Fruit fly (Drosophila melanogaster): ENCODE results near the gene LIMK1.

The LIMK1 gene

dm6 chrX:12579506-12579999 is 12.4 kb downstream of the LIMK1 start (continued):
- no peak for TF ChIP-seq Myc (optimal IDR thresholded peaks at IDR 0.05)
- TF ChIP-seq sage (GFP tag; optimal IDR thresholded peaks at IDR 0.05) = peak; percentile 91
- peak; percentile 96 for TF ChIP-seq woc (GFP tag; optimal IDR thresholded peaks at IDR 0.05)
- TF ChIP-seq psq (GFP tag; optimal IDR thresholded peaks at IDR 0.05) = peak; percentile 73
- TF ChIP-seq fru (GFP tag; optimal IDR thresholded peaks at IDR 0.05) = peak; percentile 98
- peak; percentile 94 for TF ChIP-seq Hnf4 (GFP tag; optimal IDR thresholded peaks at IDR 0.05)
- peak; percentile 77 for TF ChIP-seq CrebA (GFP tag; optimal IDR thresholded peaks at IDR 0.05; ENCODE audit: borderline replicate concordance)
- peak; percentile 81 for TF ChIP-seq brk (GFP tag; optimal IDR thresholded peaks at IDR 0.05)
- TF ChIP-seq CG32264 (GFP tag; optimal IDR thresholded peaks at IDR 0.05) = peak; percentile 92
- no peak for TF ChIP-seq N (GFP tag; optimal IDR thresholded peaks at IDR 0.05)
- peak; percentile 96 for TF ChIP-seq rgr (GFP tag; optimal IDR thresholded peaks at IDR 0.05)
- peak; percentile 97 for TF ChIP-seq br (GFP tag; optimal IDR thresholded peaks at IDR 0.05)
- peak; percentile 98 for TF ChIP-seq h (GFP tag; optimal IDR thresholded peaks at IDR 0.05)
- TF ChIP-seq Hr78 (GFP tag; optimal IDR thresholded peaks at IDR 0.05) = no peak
- TF ChIP-seq CG9705 (GFP tag; optimal IDR thresholded peaks at IDR 0.05) = peak; percentile 97

DNA sequence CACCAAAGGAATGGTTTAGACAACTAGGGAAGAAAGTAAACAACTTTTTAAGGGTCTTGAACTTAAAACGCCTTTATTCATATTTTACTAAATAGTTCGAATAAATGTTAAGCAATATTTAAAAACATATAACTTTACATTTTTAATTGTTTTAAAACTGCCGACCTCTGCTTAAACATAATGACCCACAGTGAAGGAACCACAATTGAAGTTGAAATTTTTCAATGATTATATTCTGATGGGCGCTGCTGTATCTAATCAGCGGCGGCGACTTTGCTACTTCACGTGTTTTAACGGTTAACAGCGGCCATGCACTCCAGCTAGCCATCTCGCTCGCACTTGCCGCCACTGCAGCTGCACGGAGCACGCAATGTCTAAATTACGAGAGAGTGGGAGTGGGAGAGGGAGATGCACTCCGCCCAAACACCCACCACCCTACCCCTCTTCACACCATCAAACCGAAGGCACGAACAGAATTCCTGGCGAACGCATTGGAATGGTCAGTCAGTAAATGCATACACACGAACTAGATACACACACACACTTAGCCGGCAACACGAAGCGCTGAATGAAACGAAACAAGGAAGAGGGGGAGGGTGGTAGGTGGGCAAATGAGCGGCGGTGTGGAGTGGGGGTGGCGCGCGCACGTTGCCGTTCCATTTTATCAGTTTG is 13.2 kb downstream of the LIMK1 start:
- no peak for TF ChIP-seq CG32264 (GFP tag; optimal IDR thresholded peaks at IDR 0.05)
- TF ChIP-seq Hr83 (GFP tag; optimal IDR thresholded peaks at IDR 0.05; ENCODE audit: poor library complexity, severe bottlenecking) = peak; percentile 9
- TF ChIP-seq sv (GFP tag; optimal IDR thresholded peaks at IDR 0.05) = no peak
- peak; percentile 55 for TF ChIP-seq psq (GFP tag; optimal IDR thresholded peaks at IDR 0.05)
- TF ChIP-seq Sp1 (GFP tag; optimal IDR thresholded peaks at IDR 0.05) = peak; percentile 53
- TF ChIP-seq foxo (GFP tag; optimal IDR thresholded peaks at IDR 0.05) = peak in 1 of 2 experiments; percentile 58
- TF ChIP-seq Dif (GFP tag; optimal IDR thresholded peaks at IDR 0.05; ENCODE audit: partially characterized antibody) = peak; percentile 41
- TF ChIP-seq fru (GFP tag; optimal IDR thresholded peaks at IDR 0.05) = peak; percentile 48
- TF ChIP-seq HLH106 (tag; optimal IDR thresholded peaks at IDR 0.05) = peak; percentile 54
- no peak for TF ChIP-seq jim (GFP tag; optimal IDR thresholded peaks at IDR 0.05)
- TF ChIP-seq dl (GFP tag; optimal IDR thresholded peaks at IDR 0.05; ENCODE audit: insufficient read depth in 1 of 2, partially characterized antibody in 2 of 2) = no peak
- peak; percentile 44 for TF ChIP-seq ey (GFP tag; optimal IDR thresholded peaks at IDR 0.05)
- no peak for TF ChIP-seq tai (GFP tag; optimal IDR thresholded peaks at IDR 0.05)
- TF ChIP-seq dmrt93B (GFP tag; optimal IDR thresholded peaks at IDR 0.05) = peak; percentile 29
- peak; percentile 28 for TF ChIP-seq Hnf4 (GFP tag; optimal IDR thresholded peaks at IDR 0.05)
- TF ChIP-seq h (GFP tag; optimal IDR thresholded peaks at IDR 0.05) = peak; percentile 34
- peak; percentile 47 for TF ChIP-seq br (GFP tag; optimal IDR thresholded peaks at IDR 0.05)
- TF ChIP-seq dsf (GFP tag; optimal IDR thresholded peaks at IDR 0.05; ENCODE audit: borderline replicate concordance) = no peak
- TF ChIP-seq rgr (GFP tag; optimal IDR thresholded peaks at IDR 0.05) = peak; percentile 7

DNA sequence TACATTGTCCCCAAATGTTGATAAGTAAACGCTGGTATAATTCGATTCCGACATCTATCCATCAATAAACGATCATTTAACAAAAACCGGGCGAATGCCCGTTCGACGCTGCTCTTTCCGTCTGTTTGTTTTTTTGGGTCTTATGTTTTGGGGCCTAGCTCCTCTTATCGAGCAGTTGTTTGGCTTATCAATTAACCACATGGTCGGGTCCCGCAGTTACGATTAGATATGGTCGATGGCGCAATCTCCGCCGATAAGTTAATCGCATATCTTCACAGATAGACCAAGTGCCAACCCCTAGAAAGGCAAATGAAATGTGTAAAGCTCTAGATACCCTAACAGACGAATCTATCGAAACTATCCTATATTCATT is 13.7 kb downstream of the LIMK1 start:
- no peak for TF ChIP-seq Vsx2 (GFP tag; optimal IDR thresholded peaks at IDR 0.05; ENCODE audit: partially characterized antibody)
- no peak for TF ChIP-seq Abd-B (GFP tag; optimal IDR thresholded peaks at IDR 0.05)
- no peak for TF ChIP-seq Dfd (GFP tag; optimal IDR thresholded peaks at IDR 0.05)
- no peak for TF ChIP-seq Hnf4 (GFP tag; optimal IDR thresholded peaks at IDR 0.05)
- no peak for TF ChIP-seq HLH106 (tag; optimal IDR thresholded peaks at IDR 0.05)
- TF ChIP-seq dsf (GFP tag; optimal IDR thresholded peaks at IDR 0.05; ENCODE audit: borderline replicate concordance) = no peak
- no peak for TF ChIP-seq CrebA (GFP tag; optimal IDR thresholded peaks at IDR 0.05; ENCODE audit: borderline replicate concordance)
- no peak for TF ChIP-seq rgr (GFP tag; optimal IDR thresholded peaks at IDR 0.05)
- TF ChIP-seq br (GFP tag; optimal IDR thresholded peaks at IDR 0.05) = no peak
- TF ChIP-seq CG9705 (GFP tag; optimal IDR thresholded peaks at IDR 0.05) = no peak
- no peak for TF ChIP-seq woc (GFP tag; optimal IDR thresholded peaks at IDR 0.05)
- no peak for TF ChIP-seq dl (GFP tag; optimal IDR thresholded peaks at IDR 0.05; ENCODE audit: insufficient read depth in 1 of 2, partially characterized antibody in 2 of 2)
- no peak for TF ChIP-seq tai (GFP tag; optimal IDR thresholded peaks at IDR 0.05)
- no peak for TF ChIP-seq sage (GFP tag; optimal IDR thresholded peaks at IDR 0.05)
- no peak for TF ChIP-seq dmrt93B (GFP tag; optimal IDR thresholded peaks at IDR 0.05)
- TF ChIP-seq Mio (GFP tag; optimal IDR thresholded peaks at IDR 0.05) = no peak
- no peak for TF ChIP-seq lola (GFP tag; optimal IDR thresholded peaks at IDR 0.05)
- no peak for TF ChIP-seq sv (GFP tag; optimal IDR thresholded peaks at IDR 0.05)
